Worm (Caenorhabditis elegans) whole organism, young adult: ENCODE results near the gene R05G9.1.

Experiments used
- gei-17 ChIP-seq: fragments of 200-800 bp; sonication (Bioruptor generic); optimal IDR thresholded peaks from 2 replicates; lab custom pipeline; 2018; ENCODE audit warnings: mild to moderate bottlenecking, missing genetic modification characterization, missing compliant biosample characterization
- nhr-90 ChIP-seq: sonication (generic microtip); optimal IDR thresholded peaks from 2 replicates; lab custom pipeline; 2016; ENCODE audit warnings: missing genotype, mild to moderate bottlenecking, missing genetic modification characterization, missing compliant biosample characterization

ce11 chrII:6499067-6499466 lies 3.9 kb upstream of the R05G9.1 start, which contains the start of gene twk-49:
- TF ChIP-seq nhr-90 (tag; lab: Kevin White, UChicago) (no peak), gei-17 (no peak)
